Fruit fly (Drosophila melanogaster) whole organism, prepupa: ENCODE measurements around the gene CG31204.

ENCODE experiments used
- Blimp-1 ChIP-seq: fragments of 200-800 bp; sonication (Bioruptor generic); optimal IDR thresholded peaks from 3 replicates; lab custom pipeline; 2017; ENCODE audit warnings: missing biosample characterization, missing genetic modification characterization, mild to moderate bottlenecking, moderate library complexity, missing genetic modification reagents
- CG10631 ChIP-seq: fragments of 200-800 bp; sonication (Bioruptor generic); optimal IDR thresholded peaks from 2 replicates; lab custom pipeline; 2016; ENCODE audit warnings: missing biosample characterization, missing genetic modification characterization
- CG10669 ChIP-seq: fragments of 200-800 bp; sonication (Bioruptor generic); optimal IDR thresholded peaks from 3 replicates; lab custom pipeline; 2018; ENCODE audit warnings: missing biosample characterization, mild to moderate bottlenecking, missing genetic modification characterization, moderate library complexity
- CG11294 ChIP-seq: fragments of 200-800 bp; sonication (Bioruptor generic); IDR thresholded peaks from 2 replicates; pipeline ENCODE4 v1.3.6; 2022; ENCODE audit warnings: missing biosample characterization, missing genetic modification characterization
- CG11762 ChIP-seq: fragments of 200-800 bp; sonication (Bioruptor generic); optimal IDR thresholded peaks from 3 replicates; lab custom pipeline; 2016; ENCODE audit warnings: missing biosample characterization, missing genetic modification characterization; ENCODE audit not compliant: insufficient read depth
- CG15336 ChIP-seq: fragments of 200-800 bp; sonication (Bioruptor generic); IDR thresholded peaks from 2 replicates; pipeline ENCODE4 v1.3.6; 2022; ENCODE audit warnings: missing biosample characterization, missing genetic modification characterization
- CG1621 ChIP-seq: fragments of 200-800 bp; sonication (Bioruptor generic); optimal IDR thresholded peaks from 3 replicates; lab custom pipeline; 2018; ENCODE audit warnings: missing biosample characterization, mild to moderate bottlenecking, missing genetic modification characterization
- CG16779 ChIP-seq: fragments of 200-800 bp; sonication (Bioruptor generic); optimal IDR thresholded peaks from 3 replicates; lab custom pipeline; 2017; ENCODE audit warnings: missing biosample characterization, mild to moderate bottlenecking, missing genetic modification characterization
- CG3032 ChIP-seq: fragments of 200-800 bp; optimal IDR thresholded peaks from 2 replicates; lab custom pipeline; 2019; ENCODE audit warnings: missing biosample characterization, mild to moderate bottlenecking, missing genetic modification characterization, moderate library complexity
- CG31627 ChIP-seq: fragments of 200-800 bp; sonication (Bioruptor generic); optimal IDR thresholded peaks from 3 replicates; lab custom pipeline; 2016; ENCODE audit warnings: missing biosample characterization, missing genetic modification characterization
- CG32006 ChIP-seq: fragments of 200-800 bp; sonication (Bioruptor generic); optimal IDR thresholded peaks from 3 replicates; lab custom pipeline; 2017; ENCODE audit warnings: missing biosample characterization, mild to moderate bottlenecking, missing genetic modification characterization
- CG34406 ChIP-seq: fragments of 200-800 bp; sonication (Bioruptor generic); optimal IDR thresholded peaks from 3 replicates; lab custom pipeline; 2016; ENCODE audit warnings: missing biosample characterization, missing genetic modification characterization
- CG6163 ChIP-seq: fragments of 200-800 bp; sonication (Bioruptor generic); IDR thresholded peaks from 3 replicates; pipeline ENCODE4 v1.3.6; 2022; ENCODE audit warnings: missing biosample characterization, missing genetic modification characterization
- CG6792 ChIP-seq: fragments of 200-800 bp; sonication (Bioruptor generic); optimal IDR thresholded peaks from 3 replicates; lab custom pipeline; 2016; ENCODE audit warnings: missing biosample characterization, missing genetic modification characterization
- CG6808 ChIP-seq: fragments of 200-800 bp; sonication (Bioruptor generic); optimal IDR thresholded peaks from 3 replicates; lab custom pipeline; 2017; ENCODE audit warnings: missing biosample characterization, missing genetic modification characterization, mild to moderate bottlenecking, moderate library complexity, missing genetic modification reagents
- CG6854 ChIP-seq: fragments of 200-800 bp; sonication (Bioruptor generic); optimal IDR thresholded peaks from 2 replicates; lab custom pipeline; 2017; ENCODE audit warnings: missing biosample characterization, mild to moderate bottlenecking, missing genetic modification characterization
- CG7368 ChIP-seq: fragments of 200-800 bp; sonication (Bioruptor generic); optimal IDR thresholded peaks from 3 replicates; lab custom pipeline; 2016; ENCODE audit warnings: missing biosample characterization, missing genetic modification characterization
- CG8119 ChIP-seq: fragments of 200-800 bp; sonication (Bioruptor generic); IDR thresholded peaks from 3 replicates; pipeline ENCODE4 v1.3.6; 2022; ENCODE audit warnings: missing biosample characterization, missing genetic modification characterization
- CG8319 ChIP-seq: fragments of 200-800 bp; sonication (Bioruptor generic); optimal IDR thresholded peaks from 3 replicates; lab custom pipeline; 2016; ENCODE audit warnings: missing biosample characterization, missing genetic modification characterization
- CG8632 ChIP-seq: fragments of 200-800 bp; sonication (Bioruptor generic); optimal IDR thresholded peaks from 3 replicates; lab custom pipeline; 2016; ENCODE audit warnings: missing biosample characterization, missing genetic modification characterization
- Eip75B ChIP-seq: fragments of 200-800 bp; sonication (Bioruptor generic); optimal IDR thresholded peaks from 3 replicates; lab custom pipeline; 2016; ENCODE audit warnings: missing biosample characterization, missing genetic modification characterization
- Eip78C ChIP-seq: fragments of 200-800 bp; sonication (Bioruptor generic); peaks from one replicate; lab custom pipeline; 2016; ENCODE audit warnings: missing biosample characterization, missing genetic modification characterization
- Eip93F ChIP-seq: fragments of 200-800 bp; sonication (Bioruptor generic); optimal IDR thresholded peaks from 2 replicates; lab custom pipeline; 2016; ENCODE audit warnings: missing biosample characterization, mild to moderate bottlenecking, missing genetic modification characterization
- Ets21C ChIP-seq: fragments of 200-800 bp; sonication (Bioruptor generic); optimal IDR thresholded peaks from 3 replicates; lab custom pipeline; 2016; ENCODE audit warnings: missing biosample characterization, missing genetic modification characterization
- Ets96B ChIP-seq: fragments of 200-800 bp; optimal IDR thresholded peaks from 2 replicates; lab custom pipeline; 2019; ENCODE audit warnings: missing biosample characterization, mild to moderate bottlenecking, missing genetic modification characterization, moderate library complexity
- Gug ChIP-seq: fragments of 200-800 bp; sonication (Bioruptor generic); IDR thresholded peaks from 2 replicates; pipeline ENCODE4 v1.3.6; 2022; ENCODE audit warnings: missing biosample characterization, missing genetic modification characterization
- Hr38 ChIP-seq: sonication (Bioruptor generic); optimal IDR thresholded peaks from 2 replicates; lab custom pipeline; 2016; ENCODE audit warnings: missing biosample characterization, missing genetic modification characterization
- Hr39 ChIP-seq: fragments of 200-800 bp; sonication (Bioruptor generic); optimal IDR thresholded peaks from 2 replicates; lab custom pipeline; 2016; ENCODE audit warnings: missing biosample characterization, missing genetic modification characterization
- Hr4 ChIP-seq: fragments of 200-800 bp; sonication (Bioruptor generic); optimal IDR thresholded peaks from 3 replicates; lab custom pipeline; 2016; ENCODE audit warnings: missing biosample characterization, missing genetic modification characterization
- OdsH ChIP-seq: fragments of 200-800 bp; sonication (Bioruptor generic); optimal IDR thresholded peaks from 3 replicates; lab custom pipeline; 2016; ENCODE audit warnings: missing biosample characterization, missing genetic modification characterization
- Smox ChIP-seq: fragments of 200-800 bp; sonication (Bioruptor generic); optimal IDR thresholded peaks from 3 replicates; lab custom pipeline; 2016; ENCODE audit warnings: missing biosample characterization, missing genetic modification characterization
- Sox102F ChIP-seq: fragments of 200-800 bp; sonication (Bioruptor generic); optimal IDR thresholded peaks from 2 replicates; lab custom pipeline; 2016; ENCODE audit warnings: missing biosample characterization, mild to moderate bottlenecking, missing genetic modification characterization
- Sox14 ChIP-seq: fragments of 200-800 bp; sonication (Bioruptor generic); optimal IDR thresholded peaks from 3 replicates; lab custom pipeline; 2016; ENCODE audit warnings: missing biosample characterization, missing genetic modification characterization
- achi ChIP-seq: fragments of 200-800 bp; sonication (Bioruptor generic); optimal IDR thresholded peaks from 3 replicates; lab custom pipeline; 2016; ENCODE audit warnings: missing biosample characterization, missing genetic modification characterization
- acj6 ChIP-seq: fragments of 200-800 bp; sonication (Bioruptor generic); optimal IDR thresholded peaks from 3 replicates; lab custom pipeline; 2016; ENCODE audit warnings: missing biosample characterization, missing genetic modification characterization
- dac ChIP-seq: fragments of 200-800 bp; sonication (Bioruptor generic); optimal IDR thresholded peaks from 2 replicates; lab custom pipeline; 2017; ENCODE audit warnings: missing biosample characterization, mild to moderate bottlenecking, missing genetic modification characterization
- eg ChIP-seq: fragments of 200-800 bp; sonication (Bioruptor generic); IDR thresholded peaks from 3 replicates; pipeline ENCODE4 v1.3.6; 2022; ENCODE audit warnings: missing biosample characterization, missing genetic modification characterization
- esn ChIP-seq: fragments of 200-800 bp; sonication (Bioruptor generic); optimal IDR thresholded peaks from 2 replicates; lab custom pipeline; 2016; ENCODE audit warnings: missing biosample characterization, mild to moderate bottlenecking, missing genetic modification characterization, moderate library complexity
- fd59A ChIP-seq: fragments of 200-800 bp; sonication (Bioruptor generic); optimal IDR thresholded peaks from 2 replicates; lab custom pipeline; 2017; ENCODE audit warnings: missing biosample characterization, mild to moderate bottlenecking, missing genetic modification characterization, missing genetic modification reagents
- fd85E ChIP-seq: fragments of 200-800 bp; sonication (Bioruptor generic); optimal IDR thresholded peaks from 3 replicates; lab custom pipeline; 2016; ENCODE audit warnings: missing biosample characterization, missing genetic modification characterization
- fkh ChIP-seq: fragments of 200-800 bp; sonication (Bioruptor generic); optimal IDR thresholded peaks from 3 replicates; lab custom pipeline; 2017; ENCODE audit warnings: missing biosample characterization, mild to moderate bottlenecking, missing genetic modification characterization, moderate library complexity
- lz ChIP-seq: fragments of 200-800 bp; sonication (Bioruptor generic); optimal IDR thresholded peaks from 3 replicates; lab custom pipeline; 2016; ENCODE audit warnings: missing biosample characterization, missing genetic modification characterization
- net ChIP-seq: fragments of 200-800 bp; sonication (Bioruptor generic); optimal IDR thresholded peaks from 3 replicates; lab custom pipeline; 2016; ENCODE audit warnings: missing biosample characterization, missing genetic modification characterization
- pdm3 ChIP-seq: fragments of 200-800 bp; sonication (Bioruptor generic); optimal IDR thresholded peaks from 3 replicates; lab custom pipeline; 2016; ENCODE audit warnings: missing biosample characterization, missing genetic modification characterization
- salr ChIP-seq, 2 experiments: fragments of 200-800 bp; sonication (Bioruptor generic); optimal IDR thresholded peaks; 3 replicates each; lab custom pipeline; 2016 to 2018; ENCODE audit warnings: missing biosample characterization in 2 of 2, missing genetic modification characterization in 2 of 2, mild to moderate bottlenecking in 1 of 2
- svp ChIP-seq: fragments of 200-800 bp; sonication (Bioruptor generic); peaks from one replicate; lab custom pipeline; 2016; ENCODE audit warnings: missing biosample characterization, missing genetic modification characterization

CG31204 gene

DNA sequence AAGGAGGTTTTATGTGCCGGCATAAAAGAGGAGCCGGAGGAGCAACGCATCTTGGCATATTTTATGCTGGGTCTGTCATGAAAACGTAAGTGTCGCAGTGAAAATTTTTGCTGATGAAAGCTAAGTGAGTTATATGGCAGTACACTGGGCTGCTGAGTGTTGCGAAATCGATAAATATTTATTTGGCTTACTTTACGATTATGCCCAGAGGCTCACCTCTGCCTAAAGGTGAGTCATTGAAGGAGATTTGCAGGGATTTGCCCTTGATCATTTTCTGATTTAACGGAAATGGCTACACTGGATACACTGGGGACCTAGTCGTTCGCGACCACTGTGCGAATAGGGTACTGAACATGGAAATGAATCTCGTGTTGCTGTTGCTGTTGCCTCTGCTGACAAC lies 46.7 kb upstream of the CG31204 start (continued):
- TF ChIP-seq Smox (GFP tag; lab: Kevin White, UChicago) (no peak), Eip75B (GFP tag; lab: Kevin White, UChicago) (no peak), fkh (no peak), Eip93F (GFP tag; lab: Kevin White, UChicago) (no peak), Sox14 (GFP tag; lab: Kevin White, UChicago) (no peak), Hr38 (GFP tag; lab: Kevin White, UChicago) (no peak), CG1621 (tag; lab: Kevin White, UChicago) (no peak), esn (GFP tag; lab: Kevin White, UChicago) (no peak), Sox102F (GFP tag; lab: Kevin White, UChicago) (no peak), OdsH (peak; percentile 13), acj6 (GFP tag; lab: Kevin White, UChicago) (no peak), Blimp-1 (GFP tag; lab: Kevin White, UChicago) (no peak), CG7368 (GFP tag; lab: Kevin White, UChicago) (no peak), CG16779 (no peak), CG11762 (GFP tag; lab: Kevin White, UChicago) (no peak), CG6163 (GFP tag; lab: Robert Waterston, UW) (no peak), CG11294 (GFP tag; lab: Robert Waterston, UW) (peak; percentile 14; the same call in 1 of the 2 replicates), svp (peak; percentile 67), Hr4 (peak; percentile 69), CG31627 (GFP tag; lab: Kevin White, UChicago) (no peak), pdm3 (peak; percentile 13), lz (no peak), fd85E (GFP tag; lab: Kevin White, UChicago) (no peak), CG15336 (GFP tag; lab: Robert Waterston, UW) (peak; percentile 48; the same call in 1 of the 2 replicates), CG8119 (peak; percentile 55; the same call in 2 of the 3 replicates)

DNA sequence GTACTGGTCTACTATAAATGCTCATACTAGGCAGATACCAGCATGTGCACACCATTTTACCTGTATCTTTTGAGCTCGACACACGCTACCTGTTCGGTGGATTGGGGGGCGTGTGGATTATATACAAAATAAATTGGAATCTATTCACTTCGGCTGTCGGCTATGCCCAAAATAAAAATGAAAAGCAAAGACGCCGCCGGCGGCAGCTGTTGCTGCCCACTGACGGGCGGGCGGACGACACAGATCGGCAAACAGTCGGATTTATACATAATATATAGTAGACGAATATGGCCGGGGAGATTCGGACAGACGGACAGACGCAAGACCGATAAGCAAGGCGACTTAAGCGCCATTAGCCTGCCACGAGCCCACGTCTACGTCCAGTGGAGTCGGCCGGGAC lies 45.5 kb upstream of the CG31204 start:
- TF ChIP-seq CG6163 (GFP tag; lab: Robert Waterston, UW) (no peak), salr (GFP tag; optimal IDR thresholded peaks at IDR 0.05; lab: Kevin White, UChicago) (no peak), svp (peak; percentile 88)
- TF ChIP-seq, all 60 proteins: peak for 1

DNA sequence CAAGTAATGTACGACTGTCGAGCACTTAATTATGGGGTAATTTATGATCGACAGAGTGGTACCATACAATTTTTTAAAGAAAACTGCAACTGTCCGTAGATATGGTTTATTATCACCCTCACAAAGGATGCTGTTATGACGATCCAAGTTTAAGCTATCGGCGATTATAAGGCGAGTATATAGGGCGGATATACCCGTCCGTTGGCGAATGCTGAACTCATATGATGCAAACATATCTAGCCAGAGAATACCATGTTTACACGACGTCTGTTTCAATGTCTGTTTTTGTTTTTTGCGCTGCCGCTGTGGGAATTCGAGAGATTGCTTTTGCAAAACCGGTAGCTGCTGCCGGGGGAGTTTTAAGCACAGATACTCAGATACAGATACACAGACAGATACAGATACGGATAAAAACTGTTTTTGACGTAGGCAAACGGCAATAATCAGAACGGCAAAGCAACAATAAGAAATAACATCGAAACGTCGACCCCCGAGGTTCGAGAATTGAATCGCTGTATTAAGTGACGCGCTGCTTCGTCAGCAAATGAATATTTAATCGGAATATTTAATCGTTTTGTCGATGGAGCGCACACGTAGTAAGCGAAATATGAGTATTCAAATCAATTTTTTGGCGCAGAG lies 44.2 kb upstream of the CG31204 start:
- TF ChIP-seq Ets21C (no peak), CG3032 (no peak), CG6854 (GFP tag; lab: Kevin White, UChicago) (no peak), CG6808 (no peak), Ets96B (tag; lab: Kevin White, UChicago) (no peak), acj6 (GFP tag; lab: Kevin White, UChicago) (peak; percentile 29), CG10669 (GFP tag; lab: Kevin White, UChicago) (no peak), fd85E (GFP tag; lab: Kevin White, UChicago) (no peak), CG34406 (GFP tag; lab: Kevin White, UChicago) (no peak), Eip93F (GFP tag; lab: Kevin White, UChicago) (no peak), CG31627 (GFP tag; lab: Kevin White, UChicago) (peak; percentile 16), Smox (GFP tag; lab: Kevin White, UChicago) (no peak), Gug (GFP tag; lab: Robert Waterston, UW) (no peak), CG16779 (no peak), fkh (no peak), fd59A (GFP tag; lab: Kevin White, UChicago) (no peak), svp (peak; percentile 54), salr (GFP tag; optimal IDR thresholded peaks at IDR 0.05; lab: Kevin White, UChicago) (no peak), CG10631 (GFP tag; lab: Kevin White, UChicago) (no peak), OdsH (peak; percentile 34), dac (GFP tag; lab: Kevin White, UChicago) (no peak), pdm3 (peak; percentile 31), achi (GFP tag; lab: Kevin White, UChicago) (no peak), Hr39 (GFP tag; lab: Kevin White, UChicago) (no peak), net (GFP tag; lab: Kevin White, UChicago) (no peak), CG8319 (GFP tag; lab: Kevin White, UChicago) (no peak), CG32006 (peak; percentile 33), Eip78C (GFP tag; lab: Kevin White, UChicago) (peak; percentile 52), CG8632 (peak; percentile 2), eg (GFP tag; lab: Robert Waterston, UW) (no peak), lz (no peak), Hr38 (GFP tag; lab: Kevin White, UChicago) (no peak), Sox14 (GFP tag; lab: Kevin White, UChicago) (peak; percentile 18), Hr4 (peak; percentile 41), CG6792 (GFP tag; lab: Kevin White, UChicago) (no peak)
